Fruit fly (Drosophila melanogaster): ENCODE data around the gene CG16986.

Gene CG16986

DNA sequence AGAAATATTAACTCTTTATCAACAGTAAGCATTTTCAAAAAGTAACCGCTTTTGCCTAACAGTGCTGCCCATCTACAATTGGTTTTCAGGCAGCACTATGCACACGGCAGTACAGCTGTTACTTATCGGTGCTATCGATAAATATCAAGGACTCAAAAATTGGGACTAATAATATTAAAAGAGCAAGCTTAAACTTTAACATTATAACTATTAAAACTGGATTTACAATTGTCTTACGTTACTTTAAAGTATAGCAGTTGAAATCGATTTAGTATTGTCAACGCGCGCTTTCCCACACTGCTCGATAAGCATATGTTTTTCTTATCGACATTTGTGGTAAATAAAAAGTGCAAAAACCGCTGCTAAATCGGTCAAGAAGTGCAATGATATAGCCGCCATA is 31.3 kb downstream of the CG16986 start, which contains the start of the genes CG42245 and MEP-1 (continued):
- TF ChIP-seq sim (GFP tag; IDR thresholded peaks at IDR 0.05) (no peak), CG13296 (GFP tag; optimal IDR thresholded peaks at IDR 0.05) (peak; percentile 32), cwo (GFP tag; optimal IDR thresholded peaks at IDR 0.05) (no peak), CG3407 (GFP tag; optimal IDR thresholded peaks at IDR 0.05) (peak; percentile 16), dm (GFP tag; optimal IDR thresholded peaks at IDR 0.05) (peak; percentile 55), eyg (GFP tag; optimal IDR thresholded peaks at IDR 0.05) (no peak), CG18262 (tag; optimal IDR thresholded peaks at IDR 0.05) (peak; percentile 44), CG13287 (GFP tag; IDR thresholded peaks at IDR 0.05; ENCODE audit: partially characterized antibody) (peak; percentile 81), CG11456 (GFP tag; IDR thresholded peaks at IDR 0.05) (no peak), Poxn (GFP tag; IDR thresholded peaks at IDR 0.05) (no peak), TFAM (GFP tag; optimal IDR thresholded peaks at IDR 0.05) (no peak), C15 (GFP tag; IDR thresholded peaks at IDR 0.05) (no peak), H2.0 (GFP tag; IDR thresholded peaks at IDR 0.05) (0 out of 2 replicates have a peak, but pooled peaks have one; percentile 4), ash1 (GFP tag; optimal IDR thresholded peaks at IDR 0.05) (no peak), oc (tag; optimal IDR thresholded peaks at IDR 0.05) (no peak), CG10209 (GFP tag; optimal IDR thresholded peaks at IDR 0.05) (peak; percentile 17), phol (tag; optimal IDR thresholded peaks at IDR 0.05) (peak; percentile 55), esg (GFP tag; conservative IDR thresholded peaks at IDR 0.05) (no peak), CG4730 (GFP tag; IDR thresholded peaks at IDR 0.05) (no peak), yki (optimal IDR thresholded peaks at IDR 0.05) (no peak), Nf-YB (GFP tag; optimal IDR thresholded peaks at IDR 0.05) (no peak), HmgD (GFP tag; optimal IDR thresholded peaks at IDR 0.05) (no peak), tap (tag; optimal IDR thresholded peaks at IDR 0.05) (peak; percentile 13), CG14050 (GFP tag; IDR thresholded peaks at IDR 0.05) (no peak), D19A (tag; optimal IDR thresholded peaks at IDR 0.05) (peak; percentile 27), nerfin-2 (GFP tag; IDR thresholded peaks at IDR 0.05; ENCODE audit: partially characterized antibody) (peak; percentile 61), al (GFP tag; IDR thresholded peaks at IDR 0.05) (no peak), rib (GFP tag; IDR thresholded peaks at IDR 0.05) (no peak), CG17802 (tag; optimal IDR thresholded peaks at IDR 0.05) (no peak), CG11723 (GFP tag; optimal IDR thresholded peaks at IDR 0.05) (peak; percentile 42), ems (GFP tag; optimal IDR thresholded peaks at IDR 0.05) (peak; percentile 40), Vsx1 (GFP tag; optimal IDR thresholded peaks at IDR 0.05) (no peak), hth (optimal IDR thresholded peaks at IDR 0.05) (no peak), Hr78 (GFP tag; optimal IDR thresholded peaks at IDR 0.05) (no peak), Med (GFP tag) (peak; percentile 96), Dll (GFP tag; IDR thresholded peaks at IDR 0.05; ENCODE audit: partially characterized antibody) (peak; percentile 75; the same call in 3 of the 4 replicates), CG2678 (tag; optimal IDR thresholded peaks at IDR 0.05) (no peak), kay (GFP tag; optimal IDR thresholded peaks at IDR 0.05) (peak; percentile 42), CG34224 (GFP tag; IDR thresholded peaks at IDR 0.05; ENCODE audit: partially characterized antibody) (peak; percentile 41; the same call in 1 of the 3 replicates), danr (GFP tag; IDR thresholded peaks at IDR 0.05) (no peak), CG7963 (GFP tag; IDR thresholded peaks at IDR 0.05; ENCODE audit: partially characterized antibody) (0 out of 3 replicates have a peak, but pooled peaks have one; percentile 14), CG17568 (GFP tag; optimal IDR thresholded peaks at IDR 0.05) (no peak), HLH3B (GFP tag; IDR thresholded peaks at IDR 0.05) (no peak), ATbp (GFP tag; optimal IDR thresholded peaks at IDR 0.05) (peak; percentile 19), schlank (tag; optimal IDR thresholded peaks at IDR 0.05) (no peak), CG14441 (GFP tag; IDR thresholded peaks at IDR 0.05) (no peak), vnd (GFP tag; IDR thresholded peaks at IDR 0.05; ENCODE audit: partially characterized antibody) (peak; percentile 48; the same call in 1 of the 3 replicates), CG31365 (tag; optimal IDR thresholded peaks at IDR 0.05) (no peak), wek (GFP tag; optimal IDR thresholded peaks at IDR 0.05) (no peak), exex (tag; optimal IDR thresholded peaks at IDR 0.05) (peak; percentile 33), Ptx1 (GFP tag; IDR thresholded peaks at IDR 0.05) (no peak)

Measured in whole organism, embryonic.